Worm (Caenorhabditis elegans): ENCODE results near the gene nduf-9.

ce11 chrIII:3220287-3220686 is 28.1 kb downstream of the nduf-9 start:
- TF ChIP-seq unc-62 (GFP tag; optimal IDR thresholded peaks at IDR 0.05) (no peak), R02D3.7 (tag; optimal IDR thresholded peaks at IDR 0.05) (no peak), nhr-237 (tag; optimal IDR thresholded peaks at IDR 0.05) (no peak), mbf-1 (tag; optimal IDR thresholded peaks at IDR 0.05) (no peak), dmd-4 (tag; optimal IDR thresholded peaks at IDR 0.05) (no peak), lin-13 (GFP tag; optimal IDR thresholded peaks at IDR 0.05) (peak; percentile 7), nhr-77 (tag; optimal IDR thresholded peaks at IDR 0.05) (no peak), alr-1 (tag; optimal IDR thresholded peaks at IDR 0.05) (no peak), F13H6.1 (tag; optimal IDR thresholded peaks at IDR 0.05) (peak; percentile 47), nhr-12 (tag; optimal IDR thresholded peaks at IDR 0.05) (no peak), ztf-11 (tag; optimal IDR thresholded peaks at IDR 0.05) (no peak), nhr-129 (tag; optimal IDR thresholded peaks at IDR 0.05) (peak; percentile 39), ceh-16 (tag; optimal IDR thresholded peaks at IDR 0.05) (no peak), nhr-25 (tag; optimal IDR thresholded peaks at IDR 0.05) (no peak)

Measured in whole organism, L2 larva.